Worm (Caenorhabditis elegans): ENCODE results near the gene hmit-1.3.

hmit-1.3 gene

ce11 chrIII:3528342-3528741 is 8.9 kb upstream of the hmit-1.3 start, which contains the start of gene rpl-37:
rpl-37 (plus strand) TSS chrIII:3528642.
- no peak for TF ChIP-seq elt-4 (tag; optimal IDR thresholded peaks at IDR 0.05)
- TF ChIP-seq rnt-1 (tag; optimal IDR thresholded peaks at IDR 0.05): no peak
- TF ChIP-seq sox-2 (GFP tag; IDR thresholded peaks at IDR 0.05): no peak
- no peak for TF ChIP-seq ceh-24 (tag; optimal IDR thresholded peaks at IDR 0.05)
- TF ChIP-seq K09A11.1 (tag; optimal IDR thresholded peaks at IDR 0.05; ENCODE audit: insufficient read depth): no peak
- TF ChIP-seq pros-1 (tag; optimal IDR thresholded peaks at IDR 0.05): no peak
- TF ChIP-seq ttx-3 (tag; optimal IDR thresholded peaks at IDR 0.05): no peak
- TF ChIP-seq ets-4 (tag; optimal IDR thresholded peaks at IDR 0.05): no peak
- TF ChIP-seq ceh-30 (tag; optimal IDR thresholded peaks at IDR 0.05): no peak
- TF ChIP-seq hlh-8 (tag; optimal IDR thresholded peaks at IDR 0.05): no peak
- TF ChIP-seq dmd-4 (tag; optimal IDR thresholded peaks at IDR 0.05; ENCODE audit: borderline replicate concordance): no peak
- no peak for TF ChIP-seq unc-42 (tag; optimal IDR thresholded peaks at IDR 0.05)
- TF ChIP-seq T23F11.4 (GFP tag; optimal IDR thresholded peaks at IDR 0.05): no peak
- TF ChIP-seq tbx-2 (tag; optimal IDR thresholded peaks at IDR 0.05): no peak

ce11 chrIII:3523363-3523762 is 4.0 kb upstream of the hmit-1.3 start:
- no peak for TF ChIP-seq rnt-1 (tag; optimal IDR thresholded peaks at IDR 0.05)
- TF ChIP-seq unc-86 (tag; optimal IDR thresholded peaks at IDR 0.05): no peak
- TF ChIP-seq ceh-31 (tag; optimal IDR thresholded peaks at IDR 0.05): no peak
- no peak for TF ChIP-seq nhr-11 (tag; optimal IDR thresholded peaks at IDR 0.05)
- TF ChIP-seq ceh-45 (GFP tag; IDR thresholded peaks at IDR 0.05): no peak
- no peak for TF ChIP-seq fax-1 (tag; optimal IDR thresholded peaks at IDR 0.05)
- TF ChIP-seq elt-2 (tag; optimal IDR thresholded peaks at IDR 0.05): no peak
- no peak for TF ChIP-seq Y22D7AL.16 (tag; optimal IDR thresholded peaks at IDR 0.05)
- no peak for TF ChIP-seq C08G9.2 (tag; optimal IDR thresholded peaks at IDR 0.05)
- TF ChIP-seq hlh-8 (tag; optimal IDR thresholded peaks at IDR 0.05): no peak
- no peak for TF ChIP-seq ets-4 (tag; optimal IDR thresholded peaks at IDR 0.05)
- no peak for TF ChIP-seq dmd-4 (tag; optimal IDR thresholded peaks at IDR 0.05; ENCODE audit: borderline replicate concordance)
- no peak for TF ChIP-seq ahr-1 (tag; optimal IDR thresholded peaks at IDR 0.05)
- TF ChIP-seq che-1 (tag; optimal IDR thresholded peaks at IDR 0.05): no peak

- peak; percentile 23 for TF ChIP-seq elt-2 (tag; optimal IDR thresholded peaks at IDR 0.05)
- no peak for TF ChIP-seq dve-1 (tag; optimal IDR thresholded peaks at IDR 0.05)
Measured at ce11 chrIII:3520417-3520816, 1.0 kb upstream of the hmit-1.3 start.

ce11 chrIII:3511808-3512207 is 7.6 kb downstream of the hmit-1.3 start:
- no peak for TF ChIP-seq tbx-7 (tag; optimal IDR thresholded peaks at IDR 0.05)

- TF ChIP-seq Y22D7AL.16 (tag; optimal IDR thresholded peaks at IDR 0.05) (no peak), unc-42 (tag; optimal IDR thresholded peaks at IDR 0.05) (peak; percentile 35)
Measured at ce11 chrIII:3509908-3510307, 9.5 kb downstream of the hmit-1.3 start, which contains the start of the genes M01F1.4 and mrpl-35. M01F1.4 (minus strand) TSS chrIII:3510033. mrpl-35 (plus strand) TSS chrIII:3510237.

ce11 chrIII:3505051-3505548 is 14.3 kb downstream of the hmit-1.3 start, which contains the start of gene lias-1:
lias-1 (minus strand) TSS chrIII:3505101.
- TF ChIP-seq ttx-3 (tag; optimal IDR thresholded peaks at IDR 0.05) (peak; percentile 13), hlh-30 (tag; optimal IDR thresholded peaks at IDR 0.05; ENCODE audit: insufficient read depth) (peak; percentile 48), ceh-34 (tag; optimal IDR thresholded peaks at IDR 0.05) (peak; percentile 42), ceh-31 (tag; optimal IDR thresholded peaks at IDR 0.05) (peak; percentile 60), pax-1 (tag; optimal IDR thresholded peaks at IDR 0.05) (peak; percentile 67), ceh-48 (tag; optimal IDR thresholded peaks at IDR 0.05) (peak; percentile 5), lim-6 (tag; optimal IDR thresholded peaks at IDR 0.05) (no peak), nfya-1 (tag; optimal IDR thresholded peaks at IDR 0.05) (peak; percentile 86), ceh-6 (GFP tag; optimal IDR thresholded peaks at IDR 0.05) (no peak), unc-55 (GFP tag; optimal IDR thresholded peaks at IDR 0.05) (peak; percentile 54), pros-1 (tag; optimal IDR thresholded peaks at IDR 0.05) (no peak), ceh-2 (tag; optimal IDR thresholded peaks at IDR 0.05) (peak; percentile 44), ama-1 (optimal IDR thresholded peaks at IDR 0.05) (no peak), pqm-1 (tag; optimal IDR thresholded peaks at IDR 0.05) (peak; percentile 21), rnt-1 (tag; optimal IDR thresholded peaks at IDR 0.05) (peak; percentile 3), ceh-24 (tag; optimal IDR thresholded peaks at IDR 0.05) (peak; percentile 38), tbx-2 (tag; optimal IDR thresholded peaks at IDR 0.05) (peak; percentile 75), ztf-16 (tag; optimal IDR thresholded peaks at IDR 0.05) (peak; percentile 52), ceh-18 (tag; optimal IDR thresholded peaks at IDR 0.05) (peak; percentile 67), ceh-14 (tag; optimal IDR thresholded peaks at IDR 0.05) (peak; percentile 32), ceh-45 (GFP tag; IDR thresholded peaks at IDR 0.05) (no peak), C08G9.2 (tag; optimal IDR thresholded peaks at IDR 0.05) (no peak), unc-42 (tag; optimal IDR thresholded peaks at IDR 0.05) (peak; percentile 65), ceh-30 (tag; optimal IDR thresholded peaks at IDR 0.05) (peak; percentile 54)
